Worm (Caenorhabditis elegans): ENCODE data around the gene nrde-2.

DNA sequence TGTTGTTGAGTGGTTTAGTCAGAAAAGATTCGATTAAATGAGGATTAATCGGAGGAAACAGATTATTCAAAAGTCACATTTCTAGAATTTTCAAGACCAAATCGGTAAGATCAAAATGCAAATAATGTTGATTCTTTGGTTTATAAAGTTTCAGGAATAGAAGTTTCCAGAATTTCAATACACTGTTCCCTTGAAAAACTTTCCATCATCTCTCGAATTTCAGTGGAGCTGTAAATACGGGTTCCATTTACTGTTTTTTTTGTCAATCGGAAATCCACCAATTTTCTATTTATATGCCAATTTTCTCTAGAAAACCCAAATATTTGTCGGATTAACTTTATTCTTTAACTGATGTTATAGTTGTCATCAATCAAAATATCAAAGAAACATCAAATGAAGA lies 35.7 kb upstream of the nrde-2 start:
- TF ChIP-seq unc-130 (GFP tag; optimal IDR thresholded peaks at IDR 0.05) (no peak), gei-17 (GFP tag; optimal IDR thresholded peaks at IDR 0.05) (no peak), aptf-3 (GFP tag; IDR thresholded peaks at IDR 0.05) (no peak), F57A8.1 (GFP tag; optimal IDR thresholded peaks at IDR 0.05) (no peak), unc-62 (GFP tag; optimal IDR thresholded peaks at IDR 0.05) (no peak), tbx-9 (tag; optimal IDR thresholded peaks at IDR 0.05; ENCODE audit: borderline replicate concordance) (no peak)

Measured in whole organism, young adult.